Worm (Caenorhabditis elegans) whole organism, mixed stage, embryonic: ENCODE results near the gene Y55F3AM.9.

Source experiments
- M03D4.4 ChIP-seq: sonication (generic microtip); optimal IDR thresholded peaks from 2 replicates; lab custom pipeline; 2017; ENCODE audit warnings: mild to moderate bottlenecking, missing genetic modification characterization, missing compliant biosample characterization
- bed-3 ChIP-seq: fragments of 200-800 bp; sonication (Bioruptor generic); optimal IDR thresholded peaks from 3 replicates; lab custom pipeline; 2018; ENCODE audit warnings: mild to moderate bottlenecking, missing genetic modification characterization, moderate library complexity, missing compliant biosample characterization
- blmp-1 ChIP-seq: fragments of 150-350 bp; optimal IDR thresholded peaks from 2 replicates; lab custom pipeline; 2014; ENCODE audit warnings: missing biosample characterization, missing genetic modification characterization
- ceh-39 ChIP-seq: fragments of 150-350 bp; optimal IDR thresholded peaks from 2 replicates; lab custom pipeline; 2014; ENCODE audit warnings: missing biosample characterization, missing genetic modification characterization
- ceh-43 ChIP-seq: fragments of 200-800 bp; sonication (Bioruptor generic); optimal IDR thresholded peaks from 2 replicates; lab custom pipeline; 2018; ENCODE audit warnings: mild to moderate bottlenecking, missing genetic modification characterization, moderate library complexity, missing compliant biosample characterization
- ceh-83 ChIP-seq: fragments of 200-800 bp; sonication (Bioruptor generic); optimal IDR thresholded peaks from 2 replicates; lab custom pipeline; 2018; ENCODE audit warnings: mild to moderate bottlenecking, missing genetic modification characterization, missing compliant biosample characterization
- ces-1 ChIP-seq: fragments of 150-350 bp; optimal IDR thresholded peaks from 2 replicates; lab custom pipeline; 2014; ENCODE audit warnings: missing biosample characterization, missing genetic modification reagents, missing genetic modification characterization
- cnd-1 ChIP-seq: fragments of 200-800 bp; sonication (Bioruptor generic); optimal IDR thresholded peaks from 2 replicates; lab custom pipeline; 2018; ENCODE audit warnings: mild to moderate bottlenecking, missing genetic modification characterization, missing compliant biosample characterization
- drap-1 ChIP-seq: fragments of 200-800 bp; sonication (Bioruptor generic); optimal IDR thresholded peaks from 3 replicates; lab custom pipeline; 2018; ENCODE audit warnings: mild to moderate bottlenecking, missing genetic modification characterization, missing compliant biosample characterization
- elt-1 ChIP-seq: sonication (generic microtip); optimal IDR thresholded peaks from 2 replicates; lab custom pipeline; 2017; ENCODE audit warnings: missing genetic modification characterization, mild to moderate bottlenecking, missing compliant biosample characterization, antibody characterized with exemption, moderate library complexity, borderline replicate concordance; ENCODE audit not compliant: insufficient read depth
- elt-3 ChIP-seq: fragments of 150-350 bp; optimal IDR thresholded peaks from 2 replicates; lab custom pipeline; 2014; ENCODE audit warnings: missing biosample characterization, missing genetic modification characterization
- flh-1 ChIP-seq: fragments of 200-800 bp; sonication (Bioruptor generic); optimal IDR thresholded peaks from 2 replicates; lab custom pipeline; 2018; ENCODE audit warnings: mild to moderate bottlenecking, missing genetic modification characterization, moderate library complexity, missing compliant biosample characterization
- ham-2 ChIP-seq: fragments of 200-800 bp; sonication (Bioruptor generic); optimal IDR thresholded peaks from 2 replicates; lab custom pipeline; 2018; ENCODE audit warnings: mild to moderate bottlenecking, missing genetic modification characterization, missing compliant biosample characterization
- hlh-1 ChIP-seq: fragments of 150-350 bp; optimal IDR thresholded peaks from 2 replicates; lab custom pipeline; 2014; ENCODE audit warnings: missing biosample characterization, missing genetic modification reagents, missing genetic modification characterization
- lin-13 ChIP-seq: fragments of 150-350 bp; optimal IDR thresholded peaks from 2 replicates; lab custom pipeline; 2014; ENCODE audit warnings: missing biosample characterization, missing genetic modification characterization
- lin-32 ChIP-seq: fragments of 200-800 bp; sonication (Bioruptor generic); optimal IDR thresholded peaks from 2 replicates; lab custom pipeline; 2018; ENCODE audit warnings: mild to moderate bottlenecking, missing genetic modification characterization, missing compliant biosample characterization
- lsy-2 ChIP-seq: fragments of 150-350 bp; optimal IDR thresholded peaks from 2 replicates; lab custom pipeline; 2014; ENCODE audit warnings: missing biosample characterization, missing genetic modification characterization
- mab-5 ChIP-seq: fragments of 150-350 bp; optimal IDR thresholded peaks from 2 replicates; lab custom pipeline; 2014; ENCODE audit warnings: missing biosample characterization, missing genetic modification characterization
- mep-1 ChIP-seq: fragments of 150-350 bp; optimal IDR thresholded peaks from 2 replicates; lab custom pipeline; 2017; ENCODE audit warnings: missing biosample characterization, missing genetic modification reagents, missing genetic modification characterization, inconsistent platforms
- mls-2 ChIP-seq: sonication (generic microtip); optimal IDR thresholded peaks from 2 replicates; lab custom pipeline; 2016; ENCODE audit warnings: mild to moderate bottlenecking, missing genetic modification characterization, moderate library complexity, missing compliant biosample characterization
- nhr-12 ChIP-seq: fragments of 150-350 bp; optimal IDR thresholded peaks from 2 replicates; lab custom pipeline; 2014; ENCODE audit warnings: missing biosample characterization, missing genetic modification characterization
- nhr-2 ChIP-seq: fragments of 150-350 bp; optimal IDR thresholded peaks from 2 replicates; lab custom pipeline; 2014; ENCODE audit warnings: missing biosample characterization, missing genetic modification characterization
- nhr-237 ChIP-seq: fragments of 150-350 bp; optimal IDR thresholded peaks from 2 replicates; lab custom pipeline; 2014; ENCODE audit warnings: missing biosample characterization, missing genetic modification characterization
- nhr-28 ChIP-seq: fragments of 150-350 bp; optimal IDR thresholded peaks from 2 replicates; lab custom pipeline; 2014; ENCODE audit warnings: missing biosample characterization, missing genetic modification characterization
- nhr-76 ChIP-seq: sonication (generic microtip); optimal IDR thresholded peaks from 2 replicates; lab custom pipeline; 2017; ENCODE audit warnings: missing biosample characterization, missing genetic modification characterization
- pha-4 ChIP-seq: fragments of 150-350 bp; optimal IDR thresholded peaks from 2 replicates; lab custom pipeline; 2018; ENCODE audit warnings: missing biosample characterization, missing genetic modification reagents, missing genetic modification characterization
- sem-2 ChIP-seq: fragments of 200-800 bp; sonication (Bioruptor generic); optimal IDR thresholded peaks from 2 replicates; lab custom pipeline; 2018; ENCODE audit warnings: mild to moderate bottlenecking, missing genetic modification characterization, missing compliant biosample characterization
- snpc-4 ChIP-seq: fragments of 150-350 bp; optimal IDR thresholded peaks from 2 replicates; lab custom pipeline; 2014; ENCODE audit warnings: missing biosample characterization, missing genetic modification characterization
- sptf-1 ChIP-seq: sonication (generic microtip); optimal IDR thresholded peaks from 2 replicates; lab custom pipeline; 2017; ENCODE audit warnings: mild to moderate bottlenecking, missing genetic modification characterization, moderate library complexity, missing compliant biosample characterization
- unc-120 ChIP-seq: sonication (generic microtip); optimal IDR thresholded peaks from 2 replicates; lab custom pipeline; 2017; ENCODE audit warnings: missing genetic modification characterization, missing compliant biosample characterization; ENCODE audit not compliant: poor library complexity, severe bottlenecking
- unc-39 ChIP-seq: fragments of 150-350 bp; optimal IDR thresholded peaks from 2 replicates; lab custom pipeline; 2014; ENCODE audit warnings: missing biosample characterization, missing genetic modification characterization
- unc-62 ChIP-seq: fragments of 150-350 bp; optimal IDR thresholded peaks from 2 replicates; lab custom pipeline; 2014; ENCODE audit warnings: missing biosample characterization, missing genetic modification reagents, missing genetic modification characterization
- ztf-11 ChIP-seq: fragments of 150-350 bp; optimal IDR thresholded peaks from 2 replicates; lab custom pipeline; 2014; ENCODE audit warnings: missing biosample characterization, missing genetic modification characterization

Y55F3AM.9 gene

ce11 chrIV:990352-990751 is 19.2 kb downstream of the Y55F3AM.9 start, which contains the start of gene egrh-2:
TSS of gene egrh-2 (minus strand) at chrIV:990452.
- TF ChIP-seq drap-1 (GFP tag; lab: Kevin White, UChicago) (no peak), mep-1 (tag; lab: Kevin White, UChicago) (no peak), M03D4.4 (tag; lab: Kevin White, UChicago) (no peak), unc-120 (tag; lab: Kevin White, UChicago) (no peak)

DNA sequence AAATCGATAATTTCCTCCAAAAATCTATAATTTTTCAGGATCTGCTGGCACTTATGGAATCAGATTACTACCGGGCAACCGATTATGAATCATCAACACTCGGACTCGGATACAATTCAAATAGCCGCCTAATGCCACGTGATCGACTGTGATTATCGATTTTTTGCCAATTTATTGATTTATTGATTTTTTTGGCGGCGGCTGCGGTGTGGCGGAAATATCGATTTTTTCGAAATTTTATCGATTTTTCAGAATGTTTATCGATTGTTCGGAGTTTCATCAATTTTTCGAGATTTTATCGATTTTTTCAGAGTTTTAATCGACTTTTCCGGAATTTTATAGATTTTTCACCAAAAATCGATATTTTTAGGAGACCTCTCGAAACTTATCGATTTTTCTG is 26.0 kb downstream of the Y55F3AM.9 start:
- no peak for TF ChIP-seq lin-13 (tag; lab: Kevin White, UChicago)
- no peak for TF ChIP-seq ceh-83 (GFP tag; lab: Kevin White, UChicago)
- no peak for TF ChIP-seq nhr-12
- no peak for TF ChIP-seq elt-1

DNA sequence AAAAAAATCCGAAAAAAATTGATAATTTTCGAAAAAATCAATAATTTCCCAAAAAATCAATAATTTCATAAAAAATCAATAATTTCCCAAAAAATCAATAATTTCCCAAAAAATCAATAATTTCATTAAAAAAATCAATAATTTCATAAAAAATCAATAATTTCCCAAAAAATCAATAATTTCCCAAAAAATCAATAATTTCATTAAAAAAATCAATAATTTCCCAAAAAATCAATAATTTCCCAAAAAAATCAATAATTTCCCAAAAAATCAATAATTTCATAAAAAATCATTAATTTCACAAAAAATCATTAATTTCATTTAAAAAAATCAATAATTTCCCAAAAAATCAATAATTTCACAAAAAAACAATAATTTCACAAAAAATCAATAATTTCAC is 31.7 kb downstream of the Y55F3AM.9 start:
- TF ChIP-seq ces-1 (GFP tag; lab: Kevin White, UChicago) = peak; percentile 58

DNA sequence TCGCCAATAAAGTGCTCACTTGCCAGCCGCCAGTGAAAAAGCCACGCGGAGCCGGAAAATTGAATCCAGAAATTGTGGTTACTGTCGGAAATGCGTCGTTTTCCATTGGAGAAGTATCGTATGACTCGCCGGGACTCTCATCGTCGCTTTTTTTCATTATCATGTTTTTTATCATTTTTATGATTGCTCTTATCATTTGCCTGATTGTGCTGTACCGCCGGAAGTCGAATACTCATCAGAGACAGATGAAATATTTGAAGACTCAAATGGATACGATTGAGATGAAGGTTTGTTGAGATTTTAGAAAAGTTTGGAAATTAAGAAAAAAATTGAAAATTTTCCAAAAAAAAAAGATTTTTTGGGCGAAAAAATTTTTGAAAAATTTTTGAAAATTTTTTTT is 33.2 kb downstream of the Y55F3AM.9 start:
- no peak for TF ChIP-seq lin-32 (GFP tag; lab: Kevin White, UChicago)
- no peak for TF ChIP-seq unc-120 (tag; lab: Kevin White, UChicago)
- TF ChIP-seq flh-1 (GFP tag; lab: Kevin White, UChicago) = no peak
- no peak for TF ChIP-seq sem-2 (GFP tag; lab: Kevin White, UChicago)
- no peak for TF ChIP-seq ztf-11 (tag; lab: Kevin White, UChicago)
- TF ChIP-seq hlh-1 = no peak
- no peak for TF ChIP-seq unc-62 (GFP tag; lab: Kevin White, UChicago)
- TF ChIP-seq sptf-1 (tag; lab: Kevin White, UChicago) = no peak
- no peak for TF ChIP-seq unc-39 (tag; lab: Kevin White, UChicago)
- no peak for TF ChIP-seq ham-2 (GFP tag; lab: Kevin White, UChicago)
- no peak for TF ChIP-seq nhr-237
- TF ChIP-seq snpc-4 = no peak
- no peak for TF ChIP-seq mep-1 (tag; lab: Kevin White, UChicago)
- TF ChIP-seq elt-3 = no peak
- TF ChIP-seq blmp-1 = no peak
- TF ChIP-seq nhr-76 (tag; lab: Kevin White, UChicago) = no peak
- no peak for TF ChIP-seq mab-5
- no peak for TF ChIP-seq cnd-1 (tag; lab: Kevin White, UChicago)
- no peak for TF ChIP-seq nhr-2 (tag; lab: Kevin White, UChicago)

DNA sequence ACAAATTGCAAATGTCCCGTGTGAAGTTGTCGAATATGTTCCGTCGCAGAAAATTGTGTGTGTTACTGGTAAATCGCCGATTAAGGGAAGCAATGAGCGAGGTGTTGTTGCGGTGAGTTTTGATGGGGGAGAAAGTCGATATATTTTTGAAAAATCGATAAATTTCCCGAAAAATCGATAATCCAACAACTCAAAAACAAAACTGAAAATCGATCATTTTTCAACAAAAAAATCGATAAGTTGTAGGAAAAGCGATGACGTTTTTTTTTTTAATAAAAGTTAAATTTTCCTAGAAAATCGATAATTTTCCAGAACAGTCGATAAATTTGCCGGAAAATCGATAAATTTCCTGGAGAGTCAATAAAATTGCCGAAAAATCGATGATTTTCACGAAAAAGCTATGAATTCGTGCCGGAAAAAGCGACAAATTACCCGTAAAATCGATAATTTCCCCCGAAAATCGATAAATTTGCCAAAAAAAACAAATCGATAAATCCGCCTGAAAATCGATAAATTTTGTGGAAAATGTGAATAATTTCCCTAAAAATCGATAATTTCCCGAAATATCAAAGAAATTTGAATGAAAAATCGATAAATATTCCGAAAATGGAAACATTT is 36.6 kb downstream of the Y55F3AM.9 start:
- no peak for TF ChIP-seq M03D4.4 (tag; lab: Kevin White, UChicago)
- no peak for TF ChIP-seq ceh-39
- TF ChIP-seq sptf-1 (tag; lab: Kevin White, UChicago) = peak; percentile 29
- no peak for TF ChIP-seq lsy-2 (tag; lab: Kevin White, UChicago)
- TF ChIP-seq cnd-1 (tag; lab: Kevin White, UChicago) = no peak
- no peak for TF ChIP-seq unc-39 (tag; lab: Kevin White, UChicago)

DNA sequence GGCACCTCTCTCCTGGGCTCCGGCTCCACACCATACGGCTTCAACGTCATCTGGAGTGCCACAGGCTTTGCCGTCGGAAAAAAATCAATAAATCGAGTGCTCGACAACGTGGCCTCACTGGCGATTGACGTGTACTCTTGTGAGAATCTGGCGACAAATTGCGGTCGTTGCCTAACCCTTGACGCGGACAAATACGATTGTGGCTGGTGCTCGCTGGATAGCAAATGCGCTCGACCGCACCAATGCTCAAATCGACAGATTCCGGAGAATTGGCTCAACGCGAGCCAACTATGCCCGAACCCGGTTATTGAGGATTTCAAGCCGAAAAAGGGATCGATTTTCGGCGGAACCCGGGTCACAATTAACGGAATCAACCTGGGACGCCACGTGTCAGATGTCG is 37.1 kb downstream of the Y55F3AM.9 start:
- TF ChIP-seq cnd-1 (tag; lab: Kevin White, UChicago) (no peak), sem-2 (GFP tag; lab: Kevin White, UChicago) (no peak), nhr-76 (tag; lab: Kevin White, UChicago) (no peak), nhr-12 (no peak), nhr-28 (tag; lab: Kevin White, UChicago) (no peak), elt-1 (no peak), ham-2 (GFP tag; lab: Kevin White, UChicago) (no peak), ceh-83 (GFP tag; lab: Kevin White, UChicago) (no peak), bed-3 (GFP tag; lab: Kevin White, UChicago) (no peak), mep-1 (tag; lab: Kevin White, UChicago) (no peak), mls-2 (tag; lab: Kevin White, UChicago) (no peak), pha-4 (no peak), lin-13 (tag; lab: Kevin White, UChicago) (no peak), ceh-43 (GFP tag; lab: Kevin White, UChicago) (no peak)
